Worm (Caenorhabditis elegans) whole organism, L4 larva: ENCODE data around the gene lgc-6.

Experiments
- F10B5.3 ChIP-seq: sonication (generic microtip); optimal IDR thresholded peaks from 2 replicates; lab custom pipeline; 2016; ENCODE audit warnings: mild to moderate bottlenecking, missing genetic modification characterization, missing compliant biosample characterization
- F49E8.2 ChIP-seq: sonication (generic microtip); optimal IDR thresholded peaks from 2 replicates; lab custom pipeline; 2016; ENCODE audit warnings: missing compliant biosample characterization, mild to moderate bottlenecking, missing genetic modification characterization, borderline replicate concordance
- Y48G9A.11 ChIP-seq: fragments of 200-800 bp; sonication (Bioruptor generic); IDR thresholded peaks from 2 replicates; pipeline ENCODE4 v1.3.6; 2022; ENCODE audit warnings: missing genetic modification reagents, missing genetic modification characterization, missing compliant biosample characterization
- Y5F2A.4 ChIP-seq: fragments of 200-800 bp; sonication (Bioruptor generic); optimal IDR thresholded peaks from 2 replicates; lab custom pipeline; 2018; ENCODE audit warnings: mild to moderate bottlenecking, missing genetic modification characterization, missing compliant biosample characterization
- Y75B8A.6 ChIP-seq: fragments of 200-800 bp; sonication (Bioruptor generic); IDR thresholded peaks from 2 replicates; pipeline ENCODE4 v1.3.6; 2022; ENCODE audit warnings: missing genetic modification reagents, missing genetic modification characterization, missing compliant biosample characterization
- ZK546.5 ChIP-seq, 2 experiments: sonication (generic microtip); optimal IDR thresholded peaks; 2 replicates each; lab custom pipeline; 2017; ENCODE audit warnings: missing biosample characterization in 2 of 2, missing genetic modification characterization in 2 of 2
- aha-1 ChIP-seq: fragments of 150-350 bp; peaks from one replicate; lab custom pipeline; 2014; ENCODE audit warnings: missing biosample characterization, missing genetic modification characterization
- arid-1 ChIP-seq: fragments of 200-800 bp; sonication (Bioruptor generic); conservative IDR thresholded peaks from 2 replicates; pipeline ENCODE4 v1.3.6; 2022; ENCODE audit warnings: missing genetic modification reagents, missing genetic modification characterization, missing compliant biosample characterization
- ceh-20 ChIP-seq: fragments of 200-800 bp; sonication (Bioruptor generic); IDR thresholded peaks from 2 replicates; pipeline ENCODE4 v1.3.6; 2022; ENCODE audit warnings: missing genetic modification reagents, missing genetic modification characterization, missing compliant biosample characterization
- ceh-32 ChIP-seq: sonication (generic microtip); optimal IDR thresholded peaks from 2 replicates; lab custom pipeline; 2016; ENCODE audit warnings: mild to moderate bottlenecking, missing genetic modification characterization, missing compliant biosample characterization; ENCODE audit not compliant: poor library complexity
- daf-16 ChIP-seq, 3 experiments: sonication (generic microtip); optimal IDR thresholded peaks; 2 replicates each; lab custom pipeline; 2016 to 2017; ENCODE audit warnings: missing genetic modification characterization in 3 of 3, missing genetic modification reagents in 3 of 3, mild to moderate bottlenecking in 2 of 3, missing compliant biosample characterization in 2 of 3, missing biosample characterization in 1 of 3, moderate library complexity in 1 of 3
- daf-8 ChIP-seq: fragments of 200-800 bp; sonication (Bioruptor generic); IDR thresholded peaks from 2 replicates; pipeline ENCODE4 v1.3.6; 2022; ENCODE audit warnings: missing genetic modification characterization, missing compliant biosample characterization
- dmd-6 ChIP-seq: fragments of 200-800 bp; sonication (Bioruptor generic); IDR thresholded peaks from 2 replicates; pipeline ENCODE4 v1.3.6; 2022; ENCODE audit warnings: missing genetic modification reagents, missing genetic modification characterization, missing compliant biosample characterization
- dpl-1 ChIP-seq: fragments of 150-350 bp; optimal IDR thresholded peaks from 2 replicates; lab custom pipeline; 2014; ENCODE audit warnings: missing biosample characterization, missing genetic modification reagents, missing genetic modification characterization
- dve-1 ChIP-seq: sonication (generic microtip); optimal IDR thresholded peaks from 2 replicates; lab custom pipeline; 2017; ENCODE audit warnings: antibody characterized with exemption, mild to moderate bottlenecking, missing genetic modification characterization, missing compliant biosample characterization; ENCODE audit not compliant: insufficient read depth
- hif-1 ChIP-seq, 2 experiments: sonication (generic microtip); optimal IDR thresholded peaks; 2 replicates each; lab custom pipeline; 2016 to 2017; ENCODE audit warnings: missing compliant biosample characterization in 2 of 2, missing genetic modification characterization in 2 of 2, missing genetic modification reagents in 2 of 2, missing genotype in 2 of 2, mild to moderate bottlenecking in 1 of 2
- hlh-30 ChIP-seq: sonication (generic microtip); optimal IDR thresholded peaks from 2 replicates; lab custom pipeline; 2017; ENCODE audit warnings: antibody characterized with exemption, mild to moderate bottlenecking, missing genetic modification characterization, missing compliant biosample characterization; ENCODE audit not compliant: insufficient read depth
- hmg-1.1 ChIP-seq: fragments of 200-800 bp; sonication (Bioruptor generic); IDR thresholded peaks from 2 replicates; pipeline ENCODE4 v1.3.6; 2022; ENCODE audit warnings: missing genetic modification reagents, missing genetic modification characterization, missing compliant biosample characterization
- lim-7 ChIP-seq: fragments of 200-800 bp; sonication (Bioruptor generic); IDR thresholded peaks from 2 replicates; pipeline ENCODE4 v1.3.6; 2022; ENCODE audit warnings: missing genetic modification characterization, missing compliant biosample characterization
- lin-13 ChIP-seq: fragments of 150-350 bp; optimal IDR thresholded peaks from 2 replicates; lab custom pipeline; 2014; ENCODE audit warnings: missing biosample characterization, missing genetic modification reagents, missing genetic modification characterization
- lin-29 ChIP-seq: fragments of 200-800 bp; sonication (Bioruptor generic); IDR thresholded peaks from 2 replicates; pipeline ENCODE4 v1.3.6; 2022; ENCODE audit warnings: missing genetic modification reagents, missing genetic modification characterization, missing compliant biosample characterization
- lin-39 ChIP-seq: fragments of 150-350 bp; optimal IDR thresholded peaks from 2 replicates; lab custom pipeline; 2014; ENCODE audit warnings: missing biosample characterization, missing genetic modification reagents, missing genetic modification characterization
- lir-3 ChIP-seq: sonication (generic microtip); optimal IDR thresholded peaks from 2 replicates; lab custom pipeline; 2016; ENCODE audit warnings: mild to moderate bottlenecking, missing genetic modification characterization, missing compliant biosample characterization
- madf-9 ChIP-seq: fragments of 200-800 bp; sonication (Bioruptor generic); conservative IDR thresholded peaks from 2 replicates; pipeline ENCODE4 v1.3.6; 2022; ENCODE audit warnings: missing genetic modification reagents, missing genetic modification characterization, missing compliant biosample characterization
- mxl-3 ChIP-seq: fragments of 200-800 bp; sonication (Bioruptor generic); optimal IDR thresholded peaks from 2 replicates; lab custom pipeline; 2018; ENCODE audit warnings: mild to moderate bottlenecking, missing genetic modification characterization, missing compliant biosample characterization
- nhr-11 ChIP-seq: fragments of 150-350 bp; optimal IDR thresholded peaks from 2 replicates; lab custom pipeline; 2014; ENCODE audit warnings: missing biosample characterization, missing genetic modification characterization
- nhr-237 ChIP-seq: sonication (generic microtip); optimal IDR thresholded peaks from 2 replicates; lab custom pipeline; 2017; ENCODE audit warnings: missing biosample characterization, missing genetic modification characterization
- nhr-25 ChIP-seq: sonication (generic microtip); optimal IDR thresholded peaks from 2 replicates; lab custom pipeline; 2017; ENCODE audit warnings: missing genetic modification characterization, mild to moderate bottlenecking, missing compliant biosample characterization, antibody characterized with exemption, moderate library complexity, borderline replicate concordance; ENCODE audit not compliant: insufficient read depth
- nhr-41 ChIP-seq: fragments of 200-800 bp; sonication (Bioruptor generic); IDR thresholded peaks from 2 replicates; pipeline ENCODE4 v1.3.6; 2022; ENCODE audit warnings: missing genetic modification reagents, missing genetic modification characterization, missing compliant biosample characterization
- nhr-48 ChIP-seq: sonication (generic microtip); optimal IDR thresholded peaks from 2 replicates; lab custom pipeline; 2016; ENCODE audit warnings: mild to moderate bottlenecking, missing genetic modification characterization, missing compliant biosample characterization
- nhr-6 ChIP-seq: fragments of 150-350 bp; optimal IDR thresholded peaks from 2 replicates; lab custom pipeline; 2014; ENCODE audit warnings: missing biosample characterization, missing genetic modification characterization
- nhr-76 ChIP-seq: fragments of 150-350 bp; optimal IDR thresholded peaks from 2 replicates; lab custom pipeline; 2014; ENCODE audit warnings: missing biosample characterization, missing genetic modification characterization
- nhr-77 ChIP-seq: fragments of 150-350 bp; optimal IDR thresholded peaks from 2 replicates; lab custom pipeline; 2014; ENCODE audit warnings: missing biosample characterization, missing genetic modification characterization
- php-3 ChIP-seq: fragments of 200-800 bp; sonication (Bioruptor generic); IDR thresholded peaks from 2 replicates; pipeline ENCODE4 v1.3.6; 2022; ENCODE audit warnings: missing genetic modification reagents, missing genetic modification characterization, missing compliant biosample characterization
- rbr-2 ChIP-seq: sonication (generic microtip); optimal IDR thresholded peaks from 2 replicates; lab custom pipeline; 2016; ENCODE audit warnings: missing genotype, missing genetic modification characterization, missing compliant biosample characterization
- sdz-12 ChIP-seq: fragments of 200-800 bp; sonication (Bioruptor generic); optimal IDR thresholded peaks from 2 replicates; lab custom pipeline; 2018; ENCODE audit warnings: mild to moderate bottlenecking, missing genetic modification characterization, missing compliant biosample characterization
- spr-1 ChIP-seq: sonication (generic microtip); optimal IDR thresholded peaks from 2 replicates; lab custom pipeline; 2016; ENCODE audit warnings: mild to moderate bottlenecking, missing genetic modification characterization, missing compliant biosample characterization
- spr-3 ChIP-seq: fragments of 200-800 bp; sonication (Bioruptor generic); optimal IDR thresholded peaks from 2 replicates; lab custom pipeline; 2018; ENCODE audit warnings: mild to moderate bottlenecking, missing genetic modification characterization, missing compliant biosample characterization
- tra-1 ChIP-seq: fragments of 200-800 bp; sonication (Bioruptor generic); IDR thresholded peaks from 2 replicates; pipeline ENCODE4 v1.3.6; 2022; ENCODE audit warnings: missing genetic modification reagents, missing genetic modification characterization, missing compliant biosample characterization
- unc-62 ChIP-seq, 3 experiments: fragments of 150-350 bp in 1 of 3; sonication (generic microtip); optimal IDR thresholded peaks in 2 of 3; peaks in 1 of 3; 1 replicate in 1 of 3; 2 replicates in 2 of 3; lab custom pipeline; 2014 to 2017; ENCODE audit warnings: missing biosample characterization in 3 of 3, missing genetic modification characterization in 3 of 3, missing genetic modification reagents in 3 of 3, missing genotype in 1 of 3
- vab-7 ChIP-seq: fragments of 200-800 bp; sonication (Bioruptor generic); IDR thresholded peaks from 2 replicates; pipeline ENCODE4 v1.3.6; 2022; ENCODE audit warnings: missing genetic modification reagents, missing genetic modification characterization, missing compliant biosample characterization
- zip-2 ChIP-seq: fragments of 150-350 bp; optimal IDR thresholded peaks from 2 replicates; lab custom pipeline; 2014; ENCODE audit warnings: missing biosample characterization, missing genetic modification characterization
- ztf-7 ChIP-seq: fragments of 150-350 bp; optimal IDR thresholded peaks from 2 replicates; lab custom pipeline; 2014; ENCODE audit warnings: missing biosample characterization, missing genetic modification characterization

The lgc-6 gene

DNA sequence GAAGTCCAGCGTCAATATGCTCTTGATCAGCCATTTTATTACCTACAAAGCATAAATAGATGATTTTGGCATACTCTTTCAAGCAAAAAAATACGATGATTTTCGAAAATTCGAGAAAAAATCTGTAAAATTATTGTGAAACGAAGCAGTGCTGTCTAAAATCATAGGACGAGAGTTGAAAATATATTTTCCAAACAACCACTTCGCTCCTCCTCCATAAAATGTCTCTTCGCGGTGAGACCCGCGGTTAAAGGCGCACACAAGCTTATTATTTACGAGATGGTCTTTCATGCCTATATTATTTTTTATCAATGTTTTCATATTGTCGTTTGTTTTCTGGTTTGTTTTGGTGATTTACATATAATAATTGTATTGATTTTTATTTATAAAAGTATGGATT lies 39.5 kb downstream of the lgc-6 start, which contains the start of gene nap-1 (continued):
- TF ChIP-seq lir-3 (tag; lab: Kevin White, UChicago) (no peak), lin-13 (GFP tag; lab: Kevin White, UChicago) (peak; percentile 84), ZK546.5 (tag; optimal IDR thresholded peaks at IDR 0.05; lab: Kevin White, UChicago) (no peak), dve-1 (tag; lab: Kevin White, UChicago) (peak; percentile 84), spr-1 (no peak), F49E8.2 (tag; lab: Kevin White, UChicago) (no peak), Y5F2A.4 (GFP tag; lab: Kevin White, UChicago) (no peak), zip-2 (no peak), spr-3 (GFP tag; lab: Kevin White, UChicago) (no peak), lin-29 (GFP tag; lab: Robert Waterston, UW) (no peak), daf-16 (GFP tag; optimal IDR thresholded peaks at IDR 0.05; lab: Kevin White, UChicago) (no peak), daf-16 (tag; optimal IDR thresholded peaks at IDR 0.05; lab: Kevin White, UChicago) (peak; percentile 87), madf-9 (GFP tag; lab: Robert Waterston, UW) (no peak), Y48G9A.11 (GFP tag; lab: Robert Waterston, UW) (no peak), dmd-6 (peak; percentile 44; the same call in 1 of the 2 replicates), hlh-30 (peak; percentile 78), nhr-25 (tag; lab: Kevin White, UChicago) (peak; percentile 21), lin-39 (tag; lab: Kevin White, UChicago) (no peak), Y75B8A.6 (no peak), ceh-20 (no peak)

DNA sequence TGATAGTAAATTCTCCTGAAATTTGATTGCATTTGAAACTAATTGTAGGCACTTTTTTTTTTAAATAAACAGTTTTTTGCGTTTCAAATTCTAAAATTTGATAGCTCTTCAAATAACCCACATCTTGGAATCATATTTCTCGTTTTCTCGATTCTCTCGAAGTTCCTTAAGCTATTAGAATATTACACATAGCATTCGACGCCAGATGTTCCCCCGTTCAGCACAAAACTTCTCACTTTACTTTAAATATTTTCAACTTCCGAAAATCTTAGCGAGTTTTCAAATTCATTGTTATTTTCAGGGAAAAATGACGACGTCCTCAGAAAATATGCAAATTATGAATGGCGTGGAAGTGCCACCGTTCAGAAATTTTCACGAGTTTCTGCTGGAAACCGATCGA lies 39.9 kb downstream of the lgc-6 start, which contains the start of gene praf-3:
TSS of gene praf-3 (plus strand) at position 301 of the 400 bp plus-strand sequence.
- TF ChIP-seq nhr-11 (tag; lab: Kevin White, UChicago) (no peak), nhr-76 (tag; lab: Kevin White, UChicago) (no peak), vab-7 (GFP tag; lab: Robert Waterston, UW) (no peak), ceh-20 (no peak), aha-1 (tag; lab: Kevin White, UChicago) (no peak)

DNA sequence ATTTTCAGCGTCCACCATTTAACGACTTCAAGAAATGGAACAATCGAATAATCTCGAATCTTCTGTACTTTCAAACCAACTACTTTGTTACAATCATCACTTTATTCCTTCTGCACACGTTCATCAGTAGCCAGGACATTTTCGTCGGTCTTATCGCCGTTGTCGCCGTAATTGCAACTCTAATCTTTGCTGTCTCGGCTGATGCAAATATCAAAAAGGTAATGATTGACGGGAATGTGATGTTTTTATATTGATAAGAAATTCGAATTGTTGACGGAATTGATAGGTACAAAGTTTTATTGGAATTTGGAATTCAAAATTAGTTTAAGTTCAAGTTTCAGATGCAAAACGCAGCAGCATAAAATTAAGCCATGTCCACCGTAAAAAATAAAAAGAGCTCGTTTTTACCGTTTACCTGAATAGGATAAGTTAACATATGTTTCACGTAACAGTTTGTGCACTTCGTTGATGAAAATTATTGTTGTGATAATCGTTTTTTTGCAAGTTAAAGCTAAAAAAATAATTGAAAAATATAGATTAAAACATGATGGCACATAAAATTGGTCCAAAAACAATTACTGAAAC lies 40.6 kb downstream of the lgc-6 start:
- TF ChIP-seq ZK546.5 (tag; optimal IDR thresholded peaks at IDR 0.05; lab: Kevin White, UChicago) = no peak
- peak; percentile 21 for TF ChIP-seq mxl-3 (GFP tag; lab: Kevin White, UChicago)
- no peak for TF ChIP-seq lin-29 (GFP tag; lab: Robert Waterston, UW)
- TF ChIP-seq dpl-1 (GFP tag; lab: Kevin White, UChicago) = no peak
- peak; percentile 21 for TF ChIP-seq nhr-48 (tag; lab: Kevin White, UChicago)
- no peak for TF ChIP-seq F10B5.3 (tag; lab: Kevin White, UChicago)
- no peak for TF ChIP-seq Y48G9A.11 (GFP tag; lab: Robert Waterston, UW)
- TF ChIP-seq php-3 (GFP tag; lab: Robert Waterston, UW) = peak; percentile 89
- peak; percentile 79; the same call in 1 of the 2 replicates for TF ChIP-seq tra-1 (GFP tag; lab: Robert Waterston, UW)
- peak in 1 of 2 experiments; percentile 47 for TF ChIP-seq daf-16 (GFP tag; optimal IDR thresholded peaks at IDR 0.05; lab: Kevin White, UChicago)
- TF ChIP-seq daf-16 (tag; optimal IDR thresholded peaks at IDR 0.05; lab: Kevin White, UChicago) = peak; percentile 81
- no peak for TF ChIP-seq nhr-237 (tag; lab: Kevin White, UChicago)
- TF ChIP-seq rbr-2 (tag; lab: Kevin White, UChicago) = no peak
- TF ChIP-seq nhr-41 = no peak
- no peak for TF ChIP-seq daf-8 (GFP tag; lab: Robert Waterston, UW)
- TF ChIP-seq ztf-7 (tag; lab: Kevin White, UChicago) = no peak
- TF ChIP-seq lim-7 (GFP tag; lab: Robert Waterston, UW) = no peak
- TF ChIP-seq hmg-1.1 (GFP tag; lab: Robert Waterston, UW) = no peak
- TF ChIP-seq lir-3 (tag; lab: Kevin White, UChicago) = no peak
- no peak for TF ChIP-seq ceh-32
- TF ChIP-seq sdz-12 = no peak
- no peak for TF ChIP-seq hif-1 (tag; optimal IDR thresholded peaks at IDR 0.05; lab: Kevin White, UChicago)
- TF ChIP-seq arid-1 (GFP tag; lab: Robert Waterston, UW) = no peak
- TF ChIP-seq dmd-6 = peak; percentile 94
- no peak for TF ChIP-seq ceh-20
- no peak for TF ChIP-seq spr-1
- peak; percentile 47 to 93 for TF ChIP-seq unc-62 (GFP tag; optimal IDR thresholded peaks at IDR 0.05 in 1 of 2; lab: Kevin White, UChicago)
- TF ChIP-seq unc-62 (tag; optimal IDR thresholded peaks at IDR 0.05; lab: Kevin White, UChicago) = no peak
- no peak for TF ChIP-seq nhr-76 (tag; lab: Kevin White, UChicago)
- peak; percentile 41 for TF ChIP-seq nhr-77 (tag; lab: Kevin White, UChicago)
- TF ChIP-seq nhr-6 (tag; lab: Kevin White, UChicago) = no peak
- no peak for TF ChIP-seq spr-3 (GFP tag; lab: Kevin White, UChicago)
- TF ChIP-seq madf-9 (GFP tag; lab: Robert Waterston, UW) = no peak
- TF ChIP-seq nhr-11 (tag; lab: Kevin White, UChicago) = no peak
